Worm (Caenorhabditis elegans): ENCODE data around the gene cnc-11.

cnc-11 gene

ce11 chrV:1431702-1432187 is 10.4 kb upstream of the cnc-11 start, which contains the start of gene ges-1:
TSS of gene ges-1 (minus strand) at chrV:1432137.
- TF ChIP-seq tab-1 (GFP tag; IDR thresholded peaks at IDR 0.05) (no peak), flt-1 (GFP tag; IDR thresholded peaks at IDR 0.05) (no peak), ref-1 (GFP tag; conservative IDR thresholded peaks at IDR 0.05) (no peak), ztf-29 (GFP tag; IDR thresholded peaks at IDR 0.05) (no peak), ztf-23 (GFP tag; IDR thresholded peaks at IDR 0.05) (no peak), T22C8.4 (GFP tag; IDR thresholded peaks at IDR 0.05) (no peak), med-1 (GFP tag; optimal IDR thresholded peaks at IDR 0.05; ENCODE audit: insufficient read depth) (no peak), klf-2 (GFP tag; conservative IDR thresholded peaks at IDR 0.05) (no peak), cog-1 (tag; optimal IDR thresholded peaks at IDR 0.05) (no peak)

- no peak for TF ChIP-seq ztf-29 (GFP tag; IDR thresholded peaks at IDR 0.05)
- TF ChIP-seq T22C8.4 (GFP tag; IDR thresholded peaks at IDR 0.05): no peak
- no peak for TF ChIP-seq ref-1 (GFP tag; conservative IDR thresholded peaks at IDR 0.05)
- no peak for TF ChIP-seq med-1 (GFP tag; optimal IDR thresholded peaks at IDR 0.05; ENCODE audit: insufficient read depth)
- no peak for TF ChIP-seq flt-1 (GFP tag; IDR thresholded peaks at IDR 0.05)
- TF ChIP-seq ztf-23 (GFP tag; IDR thresholded peaks at IDR 0.05): no peak
- no peak for TF ChIP-seq klf-2 (GFP tag; conservative IDR thresholded peaks at IDR 0.05)
- TF ChIP-seq cog-1 (tag; optimal IDR thresholded peaks at IDR 0.05): no peak
- TF ChIP-seq tab-1 (GFP tag; IDR thresholded peaks at IDR 0.05): no peak
Observed at ce11 chrV:1432500-1433418, 9.4 kb upstream of the cnc-11 start.

ce11 chrV:1433419-1433765 is 8.8 kb upstream of the cnc-11 start:
- TF ChIP-seq klf-2 (GFP tag; conservative IDR thresholded peaks at IDR 0.05) (no peak), ztf-29 (GFP tag; IDR thresholded peaks at IDR 0.05) (no peak), tab-1 (GFP tag; IDR thresholded peaks at IDR 0.05) (no peak), flt-1 (GFP tag; IDR thresholded peaks at IDR 0.05) (no peak), ref-1 (GFP tag; conservative IDR thresholded peaks at IDR 0.05) (no peak), T22C8.4 (GFP tag; IDR thresholded peaks at IDR 0.05) (no peak), cog-1 (tag; optimal IDR thresholded peaks at IDR 0.05) (no peak), med-1 (GFP tag; optimal IDR thresholded peaks at IDR 0.05; ENCODE audit: insufficient read depth) (no peak), ztf-23 (GFP tag; IDR thresholded peaks at IDR 0.05) (no peak)

- TF ChIP-seq tab-1 (GFP tag; IDR thresholded peaks at IDR 0.05): no peak
- TF ChIP-seq klf-2 (GFP tag; conservative IDR thresholded peaks at IDR 0.05): no peak
- no peak for TF ChIP-seq flt-1 (GFP tag; IDR thresholded peaks at IDR 0.05)
- TF ChIP-seq ref-1 (GFP tag; conservative IDR thresholded peaks at IDR 0.05): no peak
- no peak for TF ChIP-seq ztf-23 (GFP tag; IDR thresholded peaks at IDR 0.05)
- no peak for TF ChIP-seq med-1 (GFP tag; optimal IDR thresholded peaks at IDR 0.05; ENCODE audit: insufficient read depth)
- no peak for TF ChIP-seq ztf-29 (GFP tag; IDR thresholded peaks at IDR 0.05)
- TF ChIP-seq cog-1 (tag; optimal IDR thresholded peaks at IDR 0.05): no peak
Observed at ce11 chrV:1434398-1434797, 7.7 kb upstream of the cnc-11 start.

ce11 chrV:1435106-1435505 is 7.0 kb upstream of the cnc-11 start:
- TF ChIP-seq klf-2 (GFP tag; conservative IDR thresholded peaks at IDR 0.05) (no peak), ztf-23 (GFP tag; IDR thresholded peaks at IDR 0.05) (no peak), med-1 (GFP tag; optimal IDR thresholded peaks at IDR 0.05; ENCODE audit: insufficient read depth) (no peak), ref-1 (GFP tag; conservative IDR thresholded peaks at IDR 0.05) (no peak), cog-1 (tag; optimal IDR thresholded peaks at IDR 0.05) (no peak), flt-1 (GFP tag; IDR thresholded peaks at IDR 0.05) (no peak), T22C8.4 (GFP tag; IDR thresholded peaks at IDR 0.05) (no peak), ztf-29 (GFP tag; IDR thresholded peaks at IDR 0.05) (no peak), tab-1 (GFP tag; IDR thresholded peaks at IDR 0.05) (no peak)

ce11 chrV:1438205-1438604 is 3.9 kb upstream of the cnc-11 start:
- TF ChIP-seq med-1 (GFP tag; optimal IDR thresholded peaks at IDR 0.05; ENCODE audit: insufficient read depth): no peak
- no peak for TF ChIP-seq tab-1 (GFP tag; IDR thresholded peaks at IDR 0.05)
- TF ChIP-seq flt-1 (GFP tag; IDR thresholded peaks at IDR 0.05): no peak
- no peak for TF ChIP-seq cog-1 (tag; optimal IDR thresholded peaks at IDR 0.05)
- no peak for TF ChIP-seq ref-1 (GFP tag; conservative IDR thresholded peaks at IDR 0.05)
- TF ChIP-seq ztf-23 (GFP tag; IDR thresholded peaks at IDR 0.05): no peak
- no peak for TF ChIP-seq T22C8.4 (GFP tag; IDR thresholded peaks at IDR 0.05)
- no peak for TF ChIP-seq klf-2 (GFP tag; conservative IDR thresholded peaks at IDR 0.05)
- no peak for TF ChIP-seq ztf-29 (GFP tag; IDR thresholded peaks at IDR 0.05)

- TF ChIP-seq ztf-23 (GFP tag; IDR thresholded peaks at IDR 0.05): no peak
- no peak for TF ChIP-seq ref-1 (GFP tag; conservative IDR thresholded peaks at IDR 0.05)
Observed at ce11 chrV:1438832-1439231, 3.3 kb upstream of the cnc-11 start, which contains the start of gene R09B5.11. TSS of gene R09B5.11 (plus strand) at chrV:1439205.

- no peak for TF ChIP-seq med-1 (GFP tag; optimal IDR thresholded peaks at IDR 0.05; ENCODE audit: insufficient read depth)
- no peak for TF ChIP-seq ztf-23 (GFP tag; IDR thresholded peaks at IDR 0.05)
- TF ChIP-seq tab-1 (GFP tag; IDR thresholded peaks at IDR 0.05): no peak
- no peak for TF ChIP-seq flt-1 (GFP tag; IDR thresholded peaks at IDR 0.05)
- TF ChIP-seq ztf-29 (GFP tag; IDR thresholded peaks at IDR 0.05): no peak
- no peak for TF ChIP-seq ref-1 (GFP tag; conservative IDR thresholded peaks at IDR 0.05)
- TF ChIP-seq klf-2 (GFP tag; conservative IDR thresholded peaks at IDR 0.05): no peak
- TF ChIP-seq cog-1 (tag; optimal IDR thresholded peaks at IDR 0.05): no peak
- no peak for TF ChIP-seq T22C8.4 (GFP tag; IDR thresholded peaks at IDR 0.05)
Observed at ce11 chrV:1444180-1444579, 2.0 kb downstream of the cnc-11 start, which contains the start of gene cnc-1. TSS of gene cnc-1 (minus strand) at chrV:1444280.

- TF ChIP-seq ztf-29 (GFP tag; IDR thresholded peaks at IDR 0.05): no peak
- TF ChIP-seq ref-1 (GFP tag; conservative IDR thresholded peaks at IDR 0.05): no peak
- no peak for TF ChIP-seq flt-1 (GFP tag; IDR thresholded peaks at IDR 0.05)
- no peak for TF ChIP-seq klf-2 (GFP tag; conservative IDR thresholded peaks at IDR 0.05)
- no peak for TF ChIP-seq med-1 (GFP tag; optimal IDR thresholded peaks at IDR 0.05; ENCODE audit: insufficient read depth)
- no peak for TF ChIP-seq cog-1 (tag; optimal IDR thresholded peaks at IDR 0.05)
- no peak for TF ChIP-seq tab-1 (GFP tag; IDR thresholded peaks at IDR 0.05)
- no peak for TF ChIP-seq T22C8.4 (GFP tag; IDR thresholded peaks at IDR 0.05)
- no peak for TF ChIP-seq ztf-23 (GFP tag; IDR thresholded peaks at IDR 0.05)
Observed at ce11 chrV:1445081-1445480, 2.9 kb downstream of the cnc-11 start, which contains the start of gene cnc-5. TSS of gene cnc-5 (plus strand) at chrV:1445381.

Measured in whole organism, midembryonic.